Worm (Caenorhabditis elegans) whole organism, L3 larva: ENCODE measurements around the gene srh-52.
A peak's percentile ranks its signal among the peaks of the same experiment; 100 is the strongest.

Source experiments
- ZK546.5 ChIP-seq: sonication (generic microtip); optimal IDR thresholded peaks from 2 replicates; lab custom pipeline; 2017; ENCODE audit warnings: missing biosample characterization, missing genetic modification characterization
- aly-2 ChIP-seq: fragments of 150-350 bp; optimal IDR thresholded peaks from 2 replicates; lab custom pipeline; 2014; ENCODE audit warnings: missing biosample characterization, missing genetic modification characterization
- ama-1 ChIP-seq: fragments of 150-350 bp; optimal IDR thresholded peaks from 2 replicates; lab custom pipeline; 2018
- ceh-16 ChIP-seq: sonication (generic microtip); optimal IDR thresholded peaks from 2 replicates; lab custom pipeline; 2017; ENCODE audit warnings: missing biosample characterization, missing genetic modification characterization
- ceh-28 ChIP-seq: fragments of 150-350 bp; optimal IDR thresholded peaks from 2 replicates; lab custom pipeline; 2014; ENCODE audit warnings: missing biosample characterization, missing genetic modification reagents, missing genetic modification characterization
- ceh-9 ChIP-seq: sonication (generic microtip); optimal IDR thresholded peaks from 2 replicates; lab custom pipeline; 2018; ENCODE audit warnings: missing biosample characterization, missing genetic modification characterization
- daf-12 ChIP-seq: fragments of 150-350 bp; optimal IDR thresholded peaks from 2 replicates; lab custom pipeline; 2014; ENCODE audit warnings: missing biosample characterization, missing genetic modification reagents, missing genetic modification characterization
- egl-5 ChIP-seq: fragments of 150-350 bp; optimal IDR thresholded peaks from 2 replicates; lab custom pipeline; 2017; ENCODE audit warnings: missing biosample characterization, missing genetic modification reagents, missing genetic modification characterization, inconsistent platforms
- elt-2 ChIP-seq: sonication (generic microtip); optimal IDR thresholded peaks from 2 replicates; lab custom pipeline; 2016; ENCODE audit warnings: missing genetic modification reagents, mild to moderate bottlenecking, missing genetic modification characterization, missing compliant biosample characterization
- elt-3 ChIP-seq, 3 experiments: fragments of 150-350 bp in 1 of 3; sonication (generic microtip) in 2 of 3; optimal IDR thresholded peaks; 2 replicates in 2 of 3; 4 replicates in 1 of 3; lab custom pipeline; 2014 to 2017; ENCODE audit warnings: missing biosample characterization in 3 of 3, missing genetic modification characterization in 3 of 3
- eor-1 ChIP-seq, 2 experiments: fragments of 150-350 bp; optimal IDR thresholded peaks; 2 replicates each; lab custom pipeline; 2014 to 2018; ENCODE audit warnings: missing biosample characterization in 2 of 2, missing genetic modification characterization in 2 of 2
- fos-1 ChIP-seq: fragments of 150-350 bp; optimal IDR thresholded peaks from 2 replicates; lab custom pipeline; 2014; ENCODE audit warnings: missing biosample characterization, missing genetic modification characterization
- jun-1 ChIP-seq: fragments of 150-350 bp; optimal IDR thresholded peaks from 2 replicates; lab custom pipeline; 2014; ENCODE audit warnings: missing biosample characterization, missing genetic modification reagents, missing genetic modification characterization
- lin-15B ChIP-seq: fragments of 150-350 bp; optimal IDR thresholded peaks from 2 replicates; lab custom pipeline; 2014; ENCODE audit warnings: missing biosample characterization, missing genetic modification characterization
- lin-39 ChIP-seq: fragments of 150-350 bp; optimal IDR thresholded peaks from 2 replicates; lab custom pipeline; 2018; ENCODE audit warnings: missing biosample characterization, missing genetic modification reagents, missing genetic modification characterization
- mml-1 ChIP-seq: fragments of 150-350 bp; sonication (generic microtip); optimal IDR thresholded peaks from 3 replicates; lab custom pipeline; 2014; ENCODE audit warnings: missing biosample characterization, missing genetic modification characterization
- nfya-1 ChIP-seq: sonication (generic microtip); optimal IDR thresholded peaks from 2 replicates; lab custom pipeline; 2017; ENCODE audit warnings: missing genetic modification characterization, mild to moderate bottlenecking, missing compliant biosample characterization, antibody characterized with exemption, moderate library complexity; ENCODE audit not compliant: insufficient read depth
- nhr-11 ChIP-seq: fragments of 150-350 bp; optimal IDR thresholded peaks from 2 replicates; lab custom pipeline; 2014; ENCODE audit warnings: missing biosample characterization, missing genetic modification characterization
- nhr-12 ChIP-seq: fragments of 150-350 bp; optimal IDR thresholded peaks from 2 replicates; lab custom pipeline; 2014; ENCODE audit warnings: missing biosample characterization, missing genetic modification characterization
- nhr-23 ChIP-seq: fragments of 150-350 bp; optimal IDR thresholded peaks from 2 replicates; lab custom pipeline; 2014; ENCODE audit warnings: missing biosample characterization, missing genetic modification reagents, missing genetic modification characterization
- nhr-237 ChIP-seq: fragments of 150-350 bp; optimal IDR thresholded peaks from 2 replicates; lab custom pipeline; 2014; ENCODE audit warnings: missing biosample characterization, missing genetic modification characterization
- nhr-28 ChIP-seq: fragments of 150-350 bp; optimal IDR thresholded peaks from 2 replicates; lab custom pipeline; 2014; ENCODE audit warnings: missing biosample characterization, missing genetic modification characterization
- nhr-43 ChIP-seq: sonication (generic microtip); optimal IDR thresholded peaks from 2 replicates; lab custom pipeline; 2016; ENCODE audit warnings: mild to moderate bottlenecking, missing genetic modification characterization, missing compliant biosample characterization; ENCODE audit not compliant: poor library complexity, severe bottlenecking
- nhr-67 ChIP-seq: fragments of 150-350 bp; optimal IDR thresholded peaks from 2 replicates; lab custom pipeline; 2014; ENCODE audit warnings: missing biosample characterization, missing genetic modification characterization
- nhr-76 ChIP-seq: fragments of 150-350 bp; sonication (generic microtip); optimal IDR thresholded peaks from 5 replicates; lab custom pipeline; 2014; ENCODE audit warnings: missing biosample characterization, missing genetic modification characterization
- pha-4 ChIP-seq: fragments of 150-350 bp; optimal IDR thresholded peaks from 2 replicates; lab custom pipeline; 2014; ENCODE audit warnings: missing biosample characterization, missing genetic modification reagents, missing genetic modification characterization
- skn-1 ChIP-seq: fragments of 150-350 bp; optimal IDR thresholded peaks from 2 replicates; lab custom pipeline; 2014; ENCODE audit warnings: missing biosample characterization, missing genetic modification characterization
- snpc-4 ChIP-seq: fragments of 150-350 bp; optimal IDR thresholded peaks from 2 replicates; lab custom pipeline; 2014; ENCODE audit warnings: missing biosample characterization, missing genetic modification characterization
- tbx-2 ChIP-seq: sonication (generic microtip); optimal IDR thresholded peaks from 2 replicates; lab custom pipeline; 2016; ENCODE audit warnings: mild to moderate bottlenecking, missing genetic modification characterization, missing compliant biosample characterization
- unc-39 ChIP-seq: sonication (generic microtip); optimal IDR thresholded peaks from 4 replicates; lab custom pipeline; 2017; ENCODE audit warnings: missing biosample characterization, missing genetic modification characterization
- unc-62 ChIP-seq: fragments of 150-350 bp; sonication (generic microtip); optimal IDR thresholded peaks from 4 replicates; lab custom pipeline; 2014; ENCODE audit warnings: missing biosample characterization, missing genetic modification reagents, missing genetic modification characterization
- zag-1 ChIP-seq: fragments of 150-350 bp; optimal IDR thresholded peaks from 2 replicates; lab custom pipeline; 2014; ENCODE audit warnings: missing biosample characterization, missing genetic modification characterization
- ztf-11 ChIP-seq: fragments of 150-350 bp; optimal IDR thresholded peaks from 2 replicates; lab custom pipeline; 2014; ENCODE audit warnings: missing biosample characterization, missing genetic modification characterization
- ztf-4 ChIP-seq: fragments of 150-350 bp; optimal IDR thresholded peaks from 2 replicates; lab custom pipeline; 2014; ENCODE audit warnings: missing biosample characterization, missing genetic modification characterization

The srh-52 gene

DNA sequence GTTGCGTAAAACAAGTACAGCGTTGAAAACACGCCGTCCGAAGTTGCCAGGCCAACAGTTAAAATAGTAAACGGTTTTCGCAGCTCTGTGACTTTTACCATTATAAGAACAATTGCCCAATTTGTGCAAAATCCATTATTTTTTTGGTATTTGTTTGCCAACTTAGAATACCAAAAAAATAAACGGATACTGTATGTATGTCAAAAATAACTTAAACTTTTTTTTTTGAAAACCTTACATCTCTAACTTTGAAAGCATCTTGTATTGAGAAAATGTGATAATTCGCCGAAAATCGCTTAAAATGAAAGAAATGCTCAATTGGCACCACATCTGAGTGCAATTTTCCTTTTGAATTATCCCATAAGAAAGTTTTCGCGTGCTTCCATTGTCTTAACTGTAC is 22.6 kb upstream of the srh-52 start, which contains the start of gene fbxa-199:
Gene fbxa-199, minus strand, starts transcription at position 101 of the 400 bp plus-strand sequence.
- TF ChIP-seq nhr-67 = no peak
- no peak for TF ChIP-seq nfya-1 (tag; lab: Kevin White, UChicago)
- no peak for TF ChIP-seq ztf-4 (tag; lab: Kevin White, UChicago)
- TF ChIP-seq nhr-11 (tag; lab: Kevin White, UChicago) = no peak
- TF ChIP-seq jun-1 (tag; lab: Kevin White, UChicago) = no peak
- TF ChIP-seq eor-1 (tag; optimal IDR thresholded peaks at IDR 0.05; lab: Kevin White, UChicago) = no peak
- TF ChIP-seq snpc-4 (tag; lab: Kevin White, UChicago) = no peak
- no peak for TF ChIP-seq mml-1 (tag; lab: Kevin White, UChicago)

DNA sequence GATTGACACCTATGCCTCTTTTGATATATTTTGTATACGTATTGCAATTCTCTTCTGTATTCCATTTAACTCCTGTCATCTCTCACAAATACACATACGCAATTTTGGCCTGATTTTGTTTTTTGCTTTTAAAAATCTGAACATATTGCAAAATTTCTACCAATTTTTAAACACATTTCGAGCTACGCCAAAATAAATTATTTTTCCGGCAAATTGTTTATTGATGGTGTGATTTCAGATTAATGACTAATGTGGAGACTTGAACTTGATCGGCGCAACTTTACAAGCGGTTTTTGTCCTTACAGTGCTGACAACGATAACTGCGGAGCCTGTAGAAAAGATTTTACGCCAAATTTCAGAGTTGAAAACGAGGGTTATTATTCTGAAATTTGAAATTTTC is 21.0 kb upstream of the srh-52 start:
- TF ChIP-seq nhr-237 (tag; lab: Kevin White, UChicago) = no peak
- TF ChIP-seq fos-1 (tag; lab: Kevin White, UChicago) = no peak
- no peak for TF ChIP-seq nhr-67
- TF ChIP-seq aly-2 (tag; lab: Kevin White, UChicago) = no peak
- TF ChIP-seq pha-4 (tag; lab: Kevin White, UChicago) = no peak
- no peak for TF ChIP-seq tbx-2
- no peak for TF ChIP-seq nhr-43 (tag; lab: Kevin White, UChicago)
- no peak for TF ChIP-seq ceh-16
- no peak for TF ChIP-seq unc-62
- TF ChIP-seq snpc-4 (tag; lab: Kevin White, UChicago) = no peak
- TF ChIP-seq lin-39 (tag; lab: Kevin White, UChicago) = no peak
- TF ChIP-seq mml-1 (tag; lab: Kevin White, UChicago) = no peak
- TF ChIP-seq ama-1 (lab: Kevin White, UChicago) = no peak
- TF ChIP-seq nhr-76 (tag; lab: Kevin White, UChicago) = no peak
- no peak for TF ChIP-seq ztf-4 (tag; lab: Kevin White, UChicago)
- TF ChIP-seq elt-2 (tag; lab: Kevin White, UChicago) = no peak
- no peak for TF ChIP-seq nhr-12 (tag; lab: Kevin White, UChicago)
- TF ChIP-seq jun-1 (tag; lab: Kevin White, UChicago) = no peak
- TF ChIP-seq nhr-23 (tag; lab: Kevin White, UChicago) = no peak

DNA sequence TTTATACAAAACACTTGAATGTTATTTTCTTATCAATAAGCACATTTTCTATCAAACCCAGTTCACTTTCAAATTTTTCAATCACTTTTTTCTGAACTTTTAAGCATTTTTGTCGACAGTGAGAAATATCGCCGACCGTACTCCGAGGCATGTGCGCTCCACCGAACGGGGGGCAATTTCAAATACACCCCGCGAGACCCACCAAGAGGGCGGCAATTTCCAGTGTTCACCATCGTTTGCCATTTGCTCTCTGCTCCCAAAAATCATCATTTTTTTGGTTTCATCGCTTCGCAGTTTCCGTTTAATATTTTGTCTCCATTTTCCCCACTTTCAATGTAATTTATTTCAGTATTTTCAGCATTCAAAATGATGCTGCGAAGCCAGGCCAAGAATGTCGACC is 19.2 kb upstream of the srh-52 start, which contains the start of gene cyb-3:
Gene cyb-3, plus strand, starts transcription at position 350 of the 400 bp plus-strand sequence.
- TF ChIP-seq pha-4 (tag; lab: Kevin White, UChicago) = no peak
- no peak for TF ChIP-seq elt-3 (tag; optimal IDR thresholded peaks at IDR 0.05; lab: Kevin White, UChicago)
- TF ChIP-seq mml-1 (tag; lab: Kevin White, UChicago) = no peak
- TF ChIP-seq nhr-11 (tag; lab: Kevin White, UChicago) = no peak
- no peak for TF ChIP-seq ztf-11 (tag; lab: Kevin White, UChicago)
- no peak for TF ChIP-seq nhr-28 (tag; lab: Kevin White, UChicago)
- no peak for TF ChIP-seq ceh-9 (tag; lab: Kevin White, UChicago)
- no peak for TF ChIP-seq unc-39 (tag; lab: Kevin White, UChicago)
- TF ChIP-seq lin-39 (tag; lab: Kevin White, UChicago) = no peak
- no peak for TF ChIP-seq daf-12
- TF ChIP-seq zag-1 (tag; lab: Kevin White, UChicago) = no peak
- no peak for TF ChIP-seq nhr-76 (tag; lab: Kevin White, UChicago)
- no peak for TF ChIP-seq nhr-43 (tag; lab: Kevin White, UChicago)

ce11 chrV:15394906-15395305 is 18.8 kb upstream of the srh-52 start, which contains the start of gene T06E6.1:
T06E6.1 (minus strand) TSS chrV:15394961.
- TF ChIP-seq ztf-11 (tag; lab: Kevin White, UChicago) (no peak), nhr-28 (tag; lab: Kevin White, UChicago) (no peak), ZK546.5 (tag; lab: Kevin White, UChicago) (no peak), ceh-28 (tag; lab: Kevin White, UChicago) (no peak), skn-1 (tag; lab: Kevin White, UChicago) (no peak), pha-4 (tag; lab: Kevin White, UChicago) (peak; percentile 6), nhr-23 (tag; lab: Kevin White, UChicago) (no peak), lin-15B (peak; percentile 41), ceh-9 (tag; lab: Kevin White, UChicago) (no peak), egl-5 (tag; lab: Kevin White, UChicago) (no peak), elt-2 (tag; lab: Kevin White, UChicago) (peak; percentile 4)
